Fruit fly (Drosophila melanogaster): ENCODE measurements around the gene CG32318.
"Not testable (repeated sequence)": the region's sequence is repeated elsewhere in the genome, so short reads cannot be mapped to it uniquely, and the experiment has no call there.

The CG32318 gene

dm6 chr3L:1246823-1247222 is at the start of gene CG32318:
CG32318 (minus strand) TSS chr3L:1246923.
- not testable (repeated sequence) for TF ChIP-seq fd96Ca, Ets98B, CG10348 (GFP tag; IDR thresholded peaks at IDR 0.05)

dm6 chr3L:1295693-1296092 is 49.0 kb upstream of the CG32318 start, which contains the start of gene Rabex-5:
Rabex-5 (plus strand) TSS chr3L:1295913.
- TF ChIP-seq CG15710 (tag; optimal IDR thresholded peaks at IDR 0.05), result no peak
- TF ChIP-seq Pif1B (GFP tag; optimal IDR thresholded peaks at IDR 0.05), result no peak
- TF ChIP-seq CG17806 (tag; optimal IDR thresholded peaks at IDR 0.05), result no peak
- no peak for TF ChIP-seq gl (tag; optimal IDR thresholded peaks at IDR 0.05)
- TF ChIP-seq rn (GFP tag; IDR thresholded peaks at IDR 0.05), result no peak
- peak; percentile 34; the same call in 1 of the 2 replicates for TF ChIP-seq CG32121 (GFP tag; IDR thresholded peaks at IDR 0.05)
- no peak for TF ChIP-seq CG34367 (tag; optimal IDR thresholded peaks at IDR 0.05)
- no peak for TF ChIP-seq EcR (GFP tag; optimal IDR thresholded peaks at IDR 0.05)
- TF ChIP-seq Snoo (tag; optimal IDR thresholded peaks at IDR 0.05), result no peak
- TF ChIP-seq CG13204 (GFP tag; optimal IDR thresholded peaks at IDR 0.05), result no peak
- TF ChIP-seq Pif1A (GFP tag; optimal IDR thresholded peaks at IDR 0.05), result no peak
- TF ChIP-seq CG4496 (GFP tag; IDR thresholded peaks at IDR 0.05), result 0 out of 3 replicates have a peak, but pooled peaks have one; percentile 25

DNA sequence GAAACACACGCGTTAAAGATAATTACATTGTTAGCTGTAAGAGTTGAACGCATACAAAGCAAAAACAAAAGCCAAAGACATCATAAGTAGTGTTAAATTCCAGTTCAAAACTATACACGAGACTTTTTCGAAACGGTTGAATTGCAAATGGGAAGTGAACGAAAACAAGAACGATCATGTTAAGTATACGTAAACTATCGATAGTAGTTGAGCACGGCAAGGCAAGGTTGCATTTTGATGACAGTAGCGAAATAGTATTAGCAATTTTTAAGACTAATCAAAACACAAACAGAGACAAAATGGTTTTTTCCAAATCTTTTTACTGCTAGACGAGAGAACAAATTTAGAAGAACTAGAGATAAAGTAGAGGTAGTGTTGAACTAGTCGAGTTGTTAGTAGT is 48.1 kb upstream of the CG32318 start:
- TF ChIP-seq CG9948 (tag; optimal IDR thresholded peaks at IDR 0.05) (no peak), CG13204 (GFP tag; optimal IDR thresholded peaks at IDR 0.05) (no peak), CG14655 (GFP tag; optimal IDR thresholded peaks at IDR 0.05) (no peak), Pif1A (GFP tag; optimal IDR thresholded peaks at IDR 0.05) (no peak), CG17806 (tag; optimal IDR thresholded peaks at IDR 0.05) (no peak), CG8301 (tag; optimal IDR thresholded peaks at IDR 0.05) (no peak), CG8159 (tag; optimal IDR thresholded peaks at IDR 0.05) (no peak), CG34367 (tag; optimal IDR thresholded peaks at IDR 0.05) (no peak), CG15710 (tag; optimal IDR thresholded peaks at IDR 0.05) (no peak), EcR (GFP tag; optimal IDR thresholded peaks at IDR 0.05) (no peak), gl (tag; optimal IDR thresholded peaks at IDR 0.05) (no peak), CG4496 (GFP tag; IDR thresholded peaks at IDR 0.05) (no peak), CG32121 (GFP tag; IDR thresholded peaks at IDR 0.05) (no peak), Pif1B (GFP tag; optimal IDR thresholded peaks at IDR 0.05) (no peak), D1 (tag; optimal IDR thresholded peaks at IDR 0.05) (no peak), rn (GFP tag; IDR thresholded peaks at IDR 0.05) (no peak), CG12605 (GFP tag; IDR thresholded peaks at IDR 0.05) (no peak), fd96Ca (GFP tag; IDR thresholded peaks at IDR 0.05) (no peak)

DNA sequence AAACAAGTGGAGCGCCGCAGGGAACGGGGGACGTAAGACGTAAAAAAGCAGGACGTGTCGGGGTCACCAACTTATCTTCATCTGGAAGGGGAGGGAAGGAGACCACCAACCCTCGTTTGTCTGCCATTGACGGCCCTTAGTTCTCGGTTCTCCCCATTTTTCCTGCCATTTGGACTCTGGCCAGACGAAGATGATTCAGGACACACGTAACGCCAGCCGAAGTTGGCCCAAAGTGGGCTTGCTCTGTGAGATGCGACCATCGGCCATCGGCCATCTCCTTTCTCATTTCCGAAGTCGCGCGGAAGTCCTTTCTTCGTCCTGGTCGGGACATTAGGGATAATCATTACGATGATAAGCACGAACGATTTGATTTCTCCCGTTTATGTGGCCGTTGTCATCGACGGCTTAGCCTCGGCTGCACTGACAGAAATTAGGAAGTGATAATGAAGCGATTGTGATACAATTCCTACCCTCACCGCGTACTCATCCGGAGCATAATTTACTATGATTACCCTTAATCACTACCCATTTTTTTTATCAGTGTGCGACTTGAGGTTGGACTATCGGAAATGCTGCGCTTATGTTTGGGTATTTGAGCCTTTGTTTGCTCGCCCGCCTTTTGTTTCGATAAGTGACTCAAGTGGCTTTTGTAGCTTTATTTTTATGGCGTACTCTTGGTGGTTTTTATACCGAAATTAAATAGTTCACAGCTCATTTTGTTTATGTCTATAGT is 34.3 kb upstream of the CG32318 start:
- no peak for TF ChIP-seq CG8159 (tag; optimal IDR thresholded peaks at IDR 0.05)
- no peak for TF ChIP-seq CG8301 (tag; optimal IDR thresholded peaks at IDR 0.05)
- no peak for TF ChIP-seq CG17806 (tag; optimal IDR thresholded peaks at IDR 0.05)
- TF ChIP-seq D1 (tag; optimal IDR thresholded peaks at IDR 0.05), result no peak
- no peak for TF ChIP-seq Pif1A (GFP tag; optimal IDR thresholded peaks at IDR 0.05)
- TF ChIP-seq Pif1B (GFP tag; optimal IDR thresholded peaks at IDR 0.05), result no peak
- no peak for TF ChIP-seq CG15710 (tag; optimal IDR thresholded peaks at IDR 0.05)
- TF ChIP-seq CG32121 (GFP tag; IDR thresholded peaks at IDR 0.05), result no peak
- no peak for TF ChIP-seq CG10348 (GFP tag; IDR thresholded peaks at IDR 0.05)
- no peak for TF ChIP-seq CG34367 (tag; optimal IDR thresholded peaks at IDR 0.05)
- TF ChIP-seq Snoo (tag; optimal IDR thresholded peaks at IDR 0.05), result no peak

DNA sequence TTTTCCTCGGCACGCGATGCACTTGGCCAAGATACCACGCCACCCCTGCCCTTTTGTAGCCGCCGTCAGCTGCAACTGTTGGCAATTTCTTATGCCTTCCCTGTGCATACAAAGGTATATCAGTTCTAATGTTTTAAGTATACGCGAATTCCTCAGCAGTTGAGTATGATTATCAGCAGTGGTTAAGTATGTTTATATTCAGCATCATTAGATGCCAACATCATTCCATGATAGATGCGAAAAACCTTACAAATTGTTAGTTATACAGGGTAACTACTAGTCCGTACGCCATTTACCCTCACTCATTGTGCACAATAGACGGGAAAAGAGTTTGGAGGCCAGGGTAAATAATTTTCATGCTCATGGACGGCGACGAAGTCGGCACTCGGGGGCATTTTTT is 33.0 kb upstream of the CG32318 start:
- no peak for TF ChIP-seq CG8301 (tag; optimal IDR thresholded peaks at IDR 0.05)
- TF ChIP-seq CG9948 (tag; optimal IDR thresholded peaks at IDR 0.05), result no peak
- no peak for TF ChIP-seq EcR (GFP tag; optimal IDR thresholded peaks at IDR 0.05)
- no peak for TF ChIP-seq CG10348 (GFP tag; IDR thresholded peaks at IDR 0.05)
- no peak for TF ChIP-seq Snoo (tag; optimal IDR thresholded peaks at IDR 0.05)
- 0 out of 2 replicates have a peak, but pooled peaks have one; percentile 29 for TF ChIP-seq rn (GFP tag; IDR thresholded peaks at IDR 0.05)
- peak; percentile 3 for TF ChIP-seq CG14655 (GFP tag; optimal IDR thresholded peaks at IDR 0.05)
- peak; percentile 40; the same call in 1 of the 3 replicates for TF ChIP-seq CG4496 (GFP tag; IDR thresholded peaks at IDR 0.05)
- no peak for TF ChIP-seq CG13204 (GFP tag; optimal IDR thresholded peaks at IDR 0.05)
- no peak for TF ChIP-seq CG12605 (GFP tag; IDR thresholded peaks at IDR 0.05)
- TF ChIP-seq gl (tag; optimal IDR thresholded peaks at IDR 0.05), result no peak
- peak; percentile 33; the same call in 1 of the 2 replicates for TF ChIP-seq Ets98B (GFP tag; IDR thresholded peaks at IDR 0.05)
- no peak for TF ChIP-seq CG17806 (tag; optimal IDR thresholded peaks at IDR 0.05)
- no peak for TF ChIP-seq CG32121 (GFP tag; IDR thresholded peaks at IDR 0.05)
- TF ChIP-seq Pif1A (GFP tag; optimal IDR thresholded peaks at IDR 0.05), result no peak
- no peak for TF ChIP-seq D1 (tag; optimal IDR thresholded peaks at IDR 0.05)
- peak; percentile 42; the same call in 1 of the 3 replicates for TF ChIP-seq fd96Ca (GFP tag; IDR thresholded peaks at IDR 0.05)
- TF ChIP-seq Pif1B (GFP tag; optimal IDR thresholded peaks at IDR 0.05), result no peak
- peak; percentile 48 for TF ChIP-seq CG15710 (tag; optimal IDR thresholded peaks at IDR 0.05)
- TF ChIP-seq CG34367 (tag; optimal IDR thresholded peaks at IDR 0.05), result peak; percentile 36
- TF ChIP-seq CG8159 (tag; optimal IDR thresholded peaks at IDR 0.05), result peak; percentile 7

DNA sequence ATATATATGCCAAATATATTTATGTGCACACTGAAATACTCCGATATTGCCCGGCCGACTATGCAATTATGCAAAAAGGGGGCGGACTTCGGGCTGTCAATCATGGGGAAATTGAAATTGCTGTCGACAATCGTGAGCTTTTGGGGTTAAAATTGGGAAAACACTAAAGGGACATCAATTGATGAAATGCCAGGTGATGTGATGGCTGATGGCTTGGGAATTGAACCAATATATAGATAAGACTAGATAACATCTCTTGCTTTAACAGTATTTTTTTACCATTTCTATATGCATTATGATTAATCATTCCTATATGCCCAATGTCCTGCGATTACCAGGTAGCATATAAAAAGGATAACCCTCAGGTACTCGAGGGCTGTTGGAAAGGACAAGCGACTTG is 31.2 kb upstream of the CG32318 start:
- TF ChIP-seq CG14655 (GFP tag; optimal IDR thresholded peaks at IDR 0.05) (peak; percentile 6), Pif1B (GFP tag; optimal IDR thresholded peaks at IDR 0.05) (no peak), CG15710 (tag; optimal IDR thresholded peaks at IDR 0.05) (no peak), CG8301 (tag; optimal IDR thresholded peaks at IDR 0.05) (no peak), CG8159 (tag; optimal IDR thresholded peaks at IDR 0.05) (peak; percentile 4), CG34367 (tag; optimal IDR thresholded peaks at IDR 0.05) (no peak)
